Fruit fly (Drosophila melanogaster) whole organism, embryonic: ENCODE results near the gene CG3348.
A peak's percentile ranks its signal among the peaks of the same experiment; 100 is the strongest.

Experiments
- ATbp ChIP-seq: fragments of 200-800 bp; sonication (Bioruptor generic); optimal IDR thresholded peaks from 2 replicates; lab custom pipeline; 2017; ENCODE audit warnings: missing biosample characterization, mild to moderate bottlenecking, missing genetic modification characterization, missing genetic modification reagents
- Adf1 ChIP-seq: fragments of 200-800 bp; sonication (Bioruptor generic); IDR thresholded peaks from 2 replicates; pipeline ENCODE4 v1.3.6; 2022; ENCODE audit warnings: missing biosample characterization, missing genetic modification characterization
- Awh ChIP-seq: fragments of 200-800 bp; sonication (Bioruptor generic); IDR thresholded peaks from 2 replicates; pipeline ENCODE4, ENCODE4 v1.3.6; 2022; ENCODE audit warnings: missing biosample characterization, missing genetic modification characterization
- B-H2 ChIP-seq: fragments of 200-800 bp; sonication (Bioruptor generic); optimal IDR thresholded peaks from 2 replicates; lab custom pipeline; 2018; ENCODE audit warnings: missing biosample characterization, mild to moderate bottlenecking, missing genetic modification characterization
- Blimp-1 ChIP-seq: fragments of 200-800 bp; sonication (Bioruptor generic); optimal IDR thresholded peaks from 3 replicates; lab custom pipeline; 2018; ENCODE audit warnings: missing biosample characterization, missing genetic modification characterization, mild to moderate bottlenecking, moderate library complexity, missing genetic modification reagents
- CG10209 ChIP-seq: fragments of 200-800 bp; sonication (Bioruptor generic); optimal IDR thresholded peaks from 3 replicates; lab custom pipeline; 2017; ENCODE audit warnings: missing biosample characterization, mild to moderate bottlenecking, missing genetic modification characterization, missing genetic modification reagents
- CG10565 ChIP-seq: fragments of 200-800 bp; sonication (Bioruptor generic); optimal IDR thresholded peaks from 3 replicates; lab custom pipeline; 2016; ENCODE audit warnings: missing biosample characterization, mild to moderate bottlenecking, missing genetic modification characterization
- CG14441 ChIP-seq: fragments of 200-800 bp; sonication (Bioruptor generic); IDR thresholded peaks from 2 replicates; pipeline ENCODE4 v1.3.6; 2022; ENCODE audit warnings: missing biosample characterization, missing genetic modification characterization
- CG17186 ChIP-seq: fragments of 200-800 bp; sonication (Bioruptor generic); optimal IDR thresholded peaks from 3 replicates; lab custom pipeline; 2017; ENCODE audit warnings: missing biosample characterization, missing genetic modification reagents, missing genetic modification characterization
- CG1792 ChIP-seq: fragments of 200-800 bp; sonication (Bioruptor generic); optimal IDR thresholded peaks from 2 replicates; lab custom pipeline; 2016; ENCODE audit warnings: missing biosample characterization, missing genetic modification characterization
- CG18011 ChIP-seq: fragments of 200-800 bp; sonication (Bioruptor generic); optimal IDR thresholded peaks from 2 replicates; lab custom pipeline; 2017; ENCODE audit warnings: missing biosample characterization, missing genetic modification characterization, mild to moderate bottlenecking, moderate library complexity, missing genotype
- CG1832 ChIP-seq: fragments of 200-800 bp; sonication (Bioruptor generic); optimal IDR thresholded peaks from 2 replicates; lab custom pipeline; 2017; ENCODE audit warnings: missing biosample characterization, mild to moderate bottlenecking, missing genetic modification characterization, inconsistent platforms
- CG18476 ChIP-seq: fragments of 200-800 bp; sonication (Bioruptor generic); optimal IDR thresholded peaks from 2 replicates; lab custom pipeline; 2016; ENCODE audit warnings: missing biosample characterization, mild to moderate bottlenecking, missing genetic modification characterization
- CG31388 ChIP-seq: fragments of 200-800 bp; sonication (Bioruptor generic); optimal IDR thresholded peaks from 2 replicates; lab custom pipeline; 2016; ENCODE audit warnings: missing biosample characterization, missing genetic modification characterization
- CG31441 ChIP-seq: fragments of 200-800 bp; sonication (Bioruptor generic); IDR thresholded peaks from 2 replicates; pipeline ENCODE4 v1.3.6; 2022; ENCODE audit warnings: missing biosample characterization, missing genetic modification characterization
- CG33557 ChIP-seq: fragments of 200-800 bp; sonication (Bioruptor generic); optimal IDR thresholded peaks from 2 replicates; lab custom pipeline; 2019; ENCODE audit warnings: missing biosample characterization, mild to moderate bottlenecking, missing genetic modification characterization, moderate library complexity
- CG42726 ChIP-seq: fragments of 200-800 bp; sonication (Bioruptor generic); IDR thresholded peaks from 2 replicates; pipeline ENCODE4 v1.3.6; 2022; ENCODE audit warnings: missing biosample characterization, missing genetic modification characterization; ENCODE audit not compliant: partially characterized antibody
- CG4282 ChIP-seq: fragments of 200-800 bp; sonication (Bioruptor generic); optimal IDR thresholded peaks from 2 replicates; lab custom pipeline; 2016; ENCODE audit warnings: missing biosample characterization, missing genetic modification characterization
- CG6689 ChIP-seq: fragments of 200-800 bp; sonication (Bioruptor generic); IDR thresholded peaks from 2 replicates; pipeline ENCODE4 v1.3.6; 2022; ENCODE audit warnings: missing biosample characterization, missing genetic modification characterization
- Camta ChIP-seq: fragments of 200-800 bp; sonication (Bioruptor generic); optimal IDR thresholded peaks from 2 replicates; lab custom pipeline; 2016; ENCODE audit warnings: missing biosample characterization, missing genetic modification characterization
- Chrac-16 ChIP-seq: fragments of 200-800 bp; sonication (Bioruptor generic); optimal IDR thresholded peaks from 3 replicates; lab custom pipeline; 2016; ENCODE audit warnings: missing biosample characterization, missing genetic modification characterization
- Dip2 ChIP-seq: fragments of 200-800 bp; sonication (Bioruptor generic); IDR thresholded peaks from 2 replicates; pipeline ENCODE4 v1.3.6; 2022; ENCODE audit warnings: missing biosample characterization, missing genetic modification characterization
- Dip3 ChIP-seq: fragments of 200-800 bp; sonication (Bioruptor generic); optimal IDR thresholded peaks from 3 replicates; lab custom pipeline; 2016; ENCODE audit warnings: missing biosample characterization, missing genetic modification characterization
- Dp ChIP-seq: fragments of 200-800 bp; sonication (Bioruptor generic); optimal IDR thresholded peaks from 2 replicates; lab custom pipeline; 2018; ENCODE audit warnings: missing biosample characterization, mild to moderate bottlenecking, missing genetic modification characterization, moderate library complexity
- MTF-1 ChIP-seq: fragments of 200-800 bp; sonication (Bioruptor generic); optimal IDR thresholded peaks from 2 replicates; lab custom pipeline; 2018; ENCODE audit warnings: missing biosample characterization, mild to moderate bottlenecking, missing genetic modification characterization, borderline replicate concordance
- NFAT ChIP-seq: fragments of 200-800 bp; sonication (Bioruptor generic); IDR thresholded peaks from 2 replicates; pipeline ENCODE4 v1.3.6; 2022; ENCODE audit warnings: missing biosample characterization, missing genetic modification characterization
- Neu2 ChIP-seq: fragments of 200-800 bp; sonication (Bioruptor generic); optimal IDR thresholded peaks from 3 replicates; lab custom pipeline; 2016; ENCODE audit warnings: missing biosample characterization, missing genetic modification characterization, borderline replicate concordance
- Tbp ChIP-seq: fragments of >200 bp; optimal IDR thresholded peaks from 2 replicates; lab custom pipeline; 2018; ENCODE audit warnings: missing biosample characterization, missing genetic modification characterization
- Trl ChIP-seq, 3 experiments: fragments of >200 bp in 2 of 3; fragments of 200-800 bp in 1 of 3; sonication (Bioruptor generic) in 1 of 3; optimal IDR thresholded peaks; 2 replicates in 1 of 3; 3 replicates in 2 of 3; lab custom pipeline; 2016 to 2017; ENCODE audit warnings: missing biosample characterization in 1 of 3, missing genetic modification characterization in 1 of 3
- Xrp1 ChIP-seq: fragments of 200-800 bp; sonication (Bioruptor generic); IDR thresholded peaks from 2 replicates; pipeline ENCODE4 v1.3.6; 2022; ENCODE audit warnings: missing biosample characterization, missing genetic modification characterization
- ara ChIP-seq: fragments of 200-800 bp; sonication (Bioruptor generic); IDR thresholded peaks from 2 replicates; pipeline ENCODE4 v1.3.6; 2022; ENCODE audit warnings: missing biosample characterization, missing genetic modification characterization
- btn ChIP-seq: fragments of 200-800 bp; sonication (Bioruptor generic); optimal IDR thresholded peaks from 2 replicates; lab custom pipeline; 2016; ENCODE audit warnings: missing biosample characterization, missing genetic modification characterization
- dati ChIP-seq: fragments of 200-800 bp; sonication (Bioruptor generic); IDR thresholded peaks from 2 replicates; pipeline ENCODE4 v1.3.6; 2022; ENCODE audit warnings: missing biosample characterization, missing genetic modification characterization
- eyg ChIP-seq: fragments of 200-800 bp; sonication (Bioruptor generic); optimal IDR thresholded peaks from 3 replicates; lab custom pipeline; 2016; ENCODE audit warnings: missing biosample characterization, missing genetic modification characterization
- fu2 ChIP-seq: fragments of 200-800 bp; sonication (Bioruptor generic); optimal IDR thresholded peaks from 2 replicates; lab custom pipeline; 2016; ENCODE audit warnings: missing biosample characterization, missing genetic modification characterization
- gcm2 ChIP-seq: fragments of 200-800 bp; sonication (Bioruptor generic); optimal IDR thresholded peaks from 2 replicates; lab custom pipeline; 2016; ENCODE audit warnings: missing biosample characterization, missing genetic modification characterization
- h ChIP-seq: fragments of >200 bp; optimal IDR thresholded peaks from 2 replicates; lab custom pipeline; 2017
- hbn ChIP-seq: fragments of 200-800 bp; sonication (Bioruptor generic); IDR thresholded peaks from 2 replicates; pipeline ENCODE4 v1.3.6; 2022; ENCODE audit warnings: missing biosample characterization, missing genetic modification characterization; ENCODE audit not compliant: partially characterized antibody
- hkb ChIP-seq, 2 experiments: fragments of 200-800 bp in 1 of 2; fragments of >200 bp in 1 of 2; sonication (Bioruptor generic) in 1 of 2; IDR thresholded peaks in 1 of 2; optimal IDR thresholded peaks in 1 of 2; 2 replicates each; pipeline versions ENCODE4 v1.3.6 to Lab custom; 2017 to 2022; ENCODE audit warnings: missing biosample characterization in 1 of 2, missing genetic modification characterization in 1 of 2
- jigr1 ChIP-seq: fragments of 200-800 bp; sonication (Bioruptor generic); IDR thresholded peaks from 3 replicates; pipeline ENCODE4 v1.3.6; 2022; ENCODE audit warnings: missing biosample characterization, missing genetic modification characterization
- lab ChIP-seq: fragments of 200-800 bp; sonication (Bioruptor generic); optimal IDR thresholded peaks from 3 replicates; lab custom pipeline; 2017; ENCODE audit warnings: missing biosample characterization, missing genetic modification characterization, mild to moderate bottlenecking, moderate library complexity, missing genetic modification reagents
- lov ChIP-seq, 2 experiments: fragments of 200-800 bp in 1 of 2; fragments of >200 bp in 1 of 2; sonication (Bioruptor generic) in 1 of 2; IDR thresholded peaks in 1 of 2; optimal IDR thresholded peaks in 1 of 2; 2 replicates in 1 of 2; 3 replicates in 1 of 2; pipeline versions ENCODE4 v1.3.6 to Lab custom; 2017 to 2022; ENCODE audit warnings: missing biosample characterization in 1 of 2, missing genetic modification characterization in 1 of 2
- otp ChIP-seq: fragments of 200-800 bp; sonication (Bioruptor generic); IDR thresholded peaks from 3 replicates; pipeline ENCODE4, ENCODE4 v1.3.6; 2022; ENCODE audit warnings: missing biosample characterization, missing genetic modification characterization
- ranshi ChIP-seq: fragments of 200-800 bp; sonication (Bioruptor generic); IDR thresholded peaks from 2 replicates; pipeline ENCODE4 v1.3.6; 2022; ENCODE audit warnings: missing biosample characterization, missing genetic modification characterization
- salm ChIP-seq: fragments of 200-800 bp; sonication (Bioruptor generic); optimal IDR thresholded peaks from 2 replicates; lab custom pipeline; 2018; ENCODE audit warnings: missing biosample characterization, mild to moderate bottlenecking, missing genetic modification characterization
- shn ChIP-seq: fragments of 200-800 bp; sonication (Bioruptor generic); optimal IDR thresholded peaks from 3 replicates; lab custom pipeline; 2016; ENCODE audit warnings: missing biosample characterization, missing genetic modification characterization
- trem ChIP-seq: fragments of 200-800 bp; optimal IDR thresholded peaks from 3 replicates; lab custom pipeline; 2019; ENCODE audit warnings: missing biosample characterization, mild to moderate bottlenecking, missing genetic modification characterization, moderate library complexity
- trh ChIP-seq: fragments of 200-800 bp; sonication (Bioruptor generic); optimal IDR thresholded peaks from 2 replicates; lab custom pipeline; 2016; ENCODE audit warnings: missing biosample characterization, missing genetic modification characterization

The CG3348 gene

DNA sequence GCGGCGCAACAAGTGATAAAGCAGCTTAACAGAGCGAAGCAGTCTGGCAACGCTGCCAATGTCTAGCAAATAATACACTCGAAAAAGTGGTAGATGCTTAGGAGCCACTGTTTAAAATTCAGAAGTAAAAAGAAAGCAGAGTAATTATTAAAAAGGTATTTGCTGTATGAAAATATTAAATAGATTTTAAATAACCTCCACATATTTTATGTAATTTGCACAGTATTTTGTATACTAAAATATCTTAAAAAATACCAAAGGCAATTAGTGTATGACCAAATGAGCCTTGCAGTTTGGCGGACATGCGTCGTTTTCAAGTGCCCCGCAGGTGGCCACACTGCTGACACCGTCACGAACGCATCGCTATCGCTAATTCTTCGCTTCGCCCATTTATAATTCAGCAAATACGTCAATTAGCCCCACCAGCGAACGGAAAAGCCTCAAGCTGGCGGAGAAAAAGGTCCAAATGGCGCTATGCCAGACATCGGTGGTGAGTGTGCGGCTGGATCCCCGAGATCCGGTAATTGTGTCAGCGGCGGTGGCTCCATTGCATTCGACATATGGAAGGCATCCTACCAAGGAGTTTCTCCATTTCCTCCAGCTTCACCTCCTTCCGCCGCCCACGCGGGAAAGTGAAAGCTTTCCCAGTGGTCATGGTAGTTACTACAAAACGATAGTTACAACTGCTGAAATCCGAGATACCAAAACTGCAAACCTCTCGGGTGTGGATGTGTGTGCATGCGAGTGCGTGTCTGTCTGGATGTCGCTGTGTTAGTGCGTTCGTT is 38.7 kb downstream of the CG3348 start, which contains the start of gene pll (continued):
- TF ChIP-seq trh (GFP tag; lab: Kevin White, UChicago), result peak; percentile 22
- TF ChIP-seq CG42726, result peak; percentile 35; the same call in 1 of the 2 replicates
- peak; percentile 40 for TF ChIP-seq CG33557 (GFP tag; lab: Kevin White, UChicago)
- no peak for TF ChIP-seq Dip2 (GFP tag; lab: Robert Waterston, UW)
- no peak for TF ChIP-seq CG1832 (GFP tag; lab: Kevin White, UChicago)
- peak; percentile 44; the same call in 1 of the 2 replicates for TF ChIP-seq hbn (GFP tag; lab: Robert Waterston, UW)
- TF ChIP-seq h (lab: Kevin White, UChicago), result no peak
- TF ChIP-seq lab (GFP tag; lab: Kevin White, UChicago), result peak; percentile 86
- TF ChIP-seq Chrac-16 (GFP tag; lab: Kevin White, UChicago), result peak; percentile 86
- TF ChIP-seq ATbp (GFP tag; lab: Kevin White, UChicago), result no peak
- peak; percentile 88 for TF ChIP-seq CG6689
- TF ChIP-seq Blimp-1 (GFP tag; lab: Kevin White, UChicago), result peak; percentile 78
- peak; percentile 80 for TF ChIP-seq ara (GFP tag; lab: Robert Waterston, UW)
- TF ChIP-seq btn (GFP tag; lab: Kevin White, UChicago), result peak; percentile 2
- peak; percentile 82 for TF ChIP-seq hkb (optimal IDR thresholded peaks at IDR 0.05; lab: Kevin White, UChicago)
- peak; percentile 89 for TF ChIP-seq hkb (GFP tag; IDR thresholded peaks at IDR 0.05; lab: Robert Waterston, UW)
- peak; percentile 48 for TF ChIP-seq CG18011
- peak; percentile 45 for TF ChIP-seq CG17186 (GFP tag; lab: Kevin White, UChicago)
- TF ChIP-seq salm (tag; lab: Kevin White, UChicago), result peak; percentile 40
- peak; percentile 71 for TF ChIP-seq Camta (GFP tag; lab: Kevin White, UChicago)
- TF ChIP-seq CG31441, result no peak; the same call in 1 of the 2 replicates
- TF ChIP-seq B-H2, result no peak
- TF ChIP-seq gcm2 (GFP tag; lab: Kevin White, UChicago), result peak; percentile 54
- TF ChIP-seq Xrp1 (GFP tag; lab: Robert Waterston, UW), result peak; percentile 91
- TF ChIP-seq Dp (GFP tag; lab: Kevin White, UChicago), result peak; percentile 46
- peak; percentile 60 for TF ChIP-seq MTF-1 (GFP tag; lab: Kevin White, UChicago)
- TF ChIP-seq Trl (optimal IDR thresholded peaks at IDR 0.05; lab: Kevin White, UChicago), result no peak
- TF ChIP-seq Trl (GFP tag; optimal IDR thresholded peaks at IDR 0.05; lab: Kevin White, UChicago), result peak; percentile 68
- TF ChIP-seq dati, result peak; percentile 65
- peak; percentile 59 for TF ChIP-seq eyg
- peak; percentile 44 for TF ChIP-seq CG31388 (GFP tag; lab: Kevin White, UChicago)
- TF ChIP-seq lov (optimal IDR thresholded peaks at IDR 0.05; lab: Kevin White, UChicago), result no peak
- peak; percentile 76; the same call in 1 of the 3 replicates for TF ChIP-seq lov (GFP tag; IDR thresholded peaks at IDR 0.05; lab: Robert Waterston, UW)
- TF ChIP-seq CG14441 (GFP tag; lab: Robert Waterston, UW), result peak; percentile 93
- no peak for TF ChIP-seq CG4282 (GFP tag; lab: Kevin White, UChicago)
- TF ChIP-seq CG10565 (GFP tag; lab: Kevin White, UChicago), result peak; percentile 42
- peak; percentile 95 for TF ChIP-seq NFAT (GFP tag; lab: Robert Waterston, UW)
- TF ChIP-seq Dip3 (GFP tag; lab: Kevin White, UChicago), result peak; percentile 64
- TF ChIP-seq CG10209 (GFP tag; lab: Kevin White, UChicago), result peak; percentile 69
- no peak for TF ChIP-seq jigr1 (GFP tag; lab: Robert Waterston, UW)
- TF ChIP-seq otp (GFP tag; lab: Robert Waterston, UW), result peak; percentile 83; the same call in 2 of the 3 replicates
- TF ChIP-seq ranshi (GFP tag; lab: Robert Waterston, UW), result peak; percentile 77
- peak; percentile 49 for TF ChIP-seq fu2
- peak; percentile 26 for TF ChIP-seq CG1792 (GFP tag; lab: Kevin White, UChicago)
- TF ChIP-seq Neu2, result no peak
- peak; percentile 70 for TF ChIP-seq CG18476
- peak; percentile 84 for TF ChIP-seq Awh (GFP tag; lab: Robert Waterston, UW)
- peak; percentile 67 for TF ChIP-seq Adf1 (GFP tag; lab: Robert Waterston, UW)
- peak; percentile 93 for TF ChIP-seq trem (tag; lab: Kevin White, UChicago)
- TF ChIP-seq Tbp (GFP tag; lab: Kevin White, UChicago), result peak; percentile 69
- peak; percentile 63 for TF ChIP-seq shn
